Worm (Caenorhabditis elegans) whole organism, dauer: ENCODE results near the gene F36D4.1.
"Not testable (repeated sequence)": the region's sequence is repeated elsewhere in the genome, so short reads cannot be mapped to it uniquely, and the experiment has no call there.

Experiments used
- unc-62 ChIP-seq: sonication (generic microtip); optimal IDR thresholded peaks from 2 replicates; lab custom pipeline; 2017; ENCODE audit warnings: missing biosample characterization, missing genetic modification reagents, missing genetic modification characterization

F36D4.1 gene

ce11 chrV:9416624-9417023 lies at the start of gene F36D4.1:
TSS of gene F36D4.1 (plus strand) at chrV:9416924.
- TF ChIP-seq unc-62 = no peak

ce11 chrV:9370986-9371385 lies 45.7 kb upstream of the F36D4.1 start, which contains the start of gene E02C12.6:
TSS of gene E02C12.6 (minus strand) at chrV:9371086.
- no peak for TF ChIP-seq unc-62

- TF ChIP-seq unc-62 = no peak
These were observed 43.3 kb upstream of the F36D4.1 start, which contains the start of gene E02C12.8 for ce11 chrV:9373473-9373872. TSS of gene E02C12.8 (minus strand) at chrV:9373613.

ce11 chrV:9375378-9375777 lies 41.3 kb upstream of the F36D4.1 start, which contains the start of gene E02C12.9:
TSS of gene E02C12.9 (minus strand) at chrV:9375478.
- no peak for TF ChIP-seq unc-62

- TF ChIP-seq unc-62 = no peak
These were observed 40.3 kb upstream of the F36D4.1 start, which contains the start of gene E02C12.19 for ce11 chrV:9376417-9376816. TSS of gene E02C12.19 (minus strand) at chrV:9376517.

- TF ChIP-seq unc-62 = no peak
These were observed 38.4 kb upstream of the F36D4.1 start, which contains the start of gene E02C12.10 for ce11 chrV:9378335-9378734. TSS of gene E02C12.10 (minus strand) at chrV:9378409.

ce11 chrV:9379808-9380207 lies 36.9 kb upstream of the F36D4.1 start, which contains the start of gene E02C12.11:
TSS of gene E02C12.11 (minus strand) at chrV:9379908.
- TF ChIP-seq unc-62 = not testable (repeated sequence)

- TF ChIP-seq unc-62 = no peak
These were observed 34.8 kb upstream of the F36D4.1 start, which contains the start of gene E02C12.12 for ce11 chrV:9381846-9382363. TSS of gene E02C12.12 (minus strand) at chrV:9382313.

- no peak for TF ChIP-seq unc-62
These were observed 34.0 kb upstream of the F36D4.1 start for ce11 chrV:9382538-9383328.

- TF ChIP-seq unc-62 = no peak
These were observed 32.4 kb upstream of the F36D4.1 start for ce11 chrV:9384359-9384758.

- no peak for TF ChIP-seq unc-62
These were observed 31.8 kb upstream of the F36D4.1 start for ce11 chrV:9384949-9385348.

- no peak for TF ChIP-seq unc-62
These were observed 30.6 kb upstream of the F36D4.1 start, which contains the start of gene hum-2 for ce11 chrV:9386143-9386542. TSS of gene hum-2 (plus strand) at chrV:9386175.

- TF ChIP-seq unc-62 = no peak
These were observed 24.8 kb upstream of the F36D4.1 start for ce11 chrV:9391959-9392358.

ce11 chrV:9394938-9395639 lies 21.6 kb upstream of the F36D4.1 start:
- TF ChIP-seq unc-62 = no peak

- TF ChIP-seq unc-62 = no peak
These were observed 16.8 kb upstream of the F36D4.1 start, which contains the start of gene trpp-4 for ce11 chrV:9399886-9400373. TSS of gene trpp-4 (plus strand) at chrV:9400327.

ce11 chrV:9406890-9407289 lies 9.8 kb upstream of the F36D4.1 start:
- no peak for TF ChIP-seq unc-62

ce11 chrV:9408869-9409268 lies 7.9 kb upstream of the F36D4.1 start:
- TF ChIP-seq unc-62 = no peak
